Fruit fly (Drosophila melanogaster) whole organism, embryonic: ENCODE measurements around the gene SMSr.
A peak's percentile ranks its signal among the peaks of the same experiment; 100 is the strongest.

Experiments
- Atf-2 ChIP-seq: fragments of 200-800 bp; sonication (Bioruptor generic); optimal IDR thresholded peaks from 2 replicates; lab custom pipeline; 2016; ENCODE audit warnings: missing biosample characterization, missing genetic modification characterization
- CG10209 ChIP-seq: fragments of 200-800 bp; sonication (Bioruptor generic); optimal IDR thresholded peaks from 3 replicates; lab custom pipeline; 2017; ENCODE audit warnings: missing biosample characterization, mild to moderate bottlenecking, missing genetic modification characterization, missing genetic modification reagents
- CG1024 ChIP-seq: fragments of 200-800 bp; sonication (Bioruptor generic); IDR thresholded peaks from 2 replicates; pipeline ENCODE4 v1.3.6; 2022; ENCODE audit warnings: missing biosample characterization, missing genetic modification characterization
- CG14014 ChIP-seq: fragments of 200-800 bp; sonication (Bioruptor generic); IDR thresholded peaks from 2 replicates; pipeline ENCODE4 v1.3.6; 2022; ENCODE audit warnings: missing biosample characterization, missing genetic modification characterization
- CG14441 ChIP-seq: fragments of 200-800 bp; sonication (Bioruptor generic); IDR thresholded peaks from 2 replicates; pipeline ENCODE4 v1.3.6; 2022; ENCODE audit warnings: missing biosample characterization, missing genetic modification characterization
- CG14965 ChIP-seq: fragments of 200-800 bp; sonication (Bioruptor generic); optimal IDR thresholded peaks from 2 replicates; lab custom pipeline; 2016; ENCODE audit warnings: missing biosample characterization, missing genetic modification characterization, borderline replicate concordance
- CG1792 ChIP-seq: fragments of 200-800 bp; sonication (Bioruptor generic); optimal IDR thresholded peaks from 2 replicates; lab custom pipeline; 2016; ENCODE audit warnings: missing biosample characterization, missing genetic modification characterization
- CG18599 ChIP-seq: fragments of 200-800 bp; sonication (Bioruptor generic); optimal IDR thresholded peaks from 3 replicates; lab custom pipeline; 2017; ENCODE audit warnings: missing biosample characterization, missing genetic modification characterization, mild to moderate bottlenecking, moderate library complexity, missing genetic modification reagents
- CG2199 ChIP-seq: fragments of 200-800 bp; sonication (Bioruptor generic); IDR thresholded peaks from 3 replicates; pipeline ENCODE4 v1.3.6; 2022; ENCODE audit warnings: missing biosample characterization, missing genetic modification characterization
- CG4404 ChIP-seq: fragments of 200-800 bp; sonication (Bioruptor generic); IDR thresholded peaks from 2 replicates; pipeline ENCODE4 v1.3.6; 2022; ENCODE audit warnings: missing biosample characterization, missing genetic modification characterization
- CG6683 ChIP-seq: fragments of 200-800 bp; sonication (Bioruptor generic); optimal IDR thresholded peaks from 2 replicates; lab custom pipeline; 2017; ENCODE audit warnings: missing biosample characterization, mild to moderate bottlenecking, missing genetic modification characterization, missing genetic modification reagents
- CG7271 ChIP-seq: fragments of 200-800 bp; sonication (Bioruptor generic); optimal IDR thresholded peaks from 2 replicates; lab custom pipeline; 2018; ENCODE audit warnings: missing biosample characterization, mild to moderate bottlenecking, missing genetic modification characterization, moderate library complexity
- CG7357 ChIP-seq: fragments of 200-800 bp; sonication (Bioruptor generic); IDR thresholded peaks from 3 replicates; pipeline ENCODE4 v1.3.6; 2022; ENCODE audit warnings: missing biosample characterization, missing genetic modification characterization
- CG8359 ChIP-seq: fragments of 200-800 bp; sonication (Bioruptor generic); optimal IDR thresholded peaks from 2 replicates; lab custom pipeline; 2017; ENCODE audit warnings: missing biosample characterization, mild to moderate bottlenecking, missing genetic modification characterization, borderline replicate concordance
- CG8765 ChIP-seq: fragments of 200-800 bp; sonication (Bioruptor generic); IDR thresholded peaks from 2 replicates; pipeline ENCODE4 v1.3.6; 2022; ENCODE audit warnings: missing biosample characterization, missing genetic modification characterization
- CG9932 ChIP-seq: fragments of 200-800 bp; sonication (Bioruptor generic); IDR thresholded peaks from 2 replicates; pipeline ENCODE4 v1.3.6; 2022; ENCODE audit warnings: missing biosample characterization, missing genetic modification characterization
- CHES-1-like ChIP-seq: fragments of 200-800 bp; sonication (Bioruptor generic); optimal IDR thresholded peaks from 2 replicates; lab custom pipeline; 2016; ENCODE audit warnings: missing biosample characterization, missing genetic modification characterization
- Chrac-16 ChIP-seq: fragments of 200-800 bp; sonication (Bioruptor generic); optimal IDR thresholded peaks from 3 replicates; lab custom pipeline; 2016; ENCODE audit warnings: missing biosample characterization, missing genetic modification characterization
- Hsf ChIP-seq: fragments of 200-800 bp; sonication (Bioruptor generic); optimal IDR thresholded peaks from 3 replicates; lab custom pipeline; 2016; ENCODE audit warnings: missing biosample characterization, missing genetic modification characterization
- Kr ChIP-seq: fragments of 200-800 bp; sonication (Bioruptor generic); optimal IDR thresholded peaks from 2 replicates; lab custom pipeline; 2017; ENCODE audit warnings: missing biosample characterization, mild to moderate bottlenecking, missing genetic modification characterization
- NC2β ChIP-seq: fragments of 200-800 bp; sonication (Bioruptor generic); optimal IDR thresholded peaks from 2 replicates; lab custom pipeline; 2016; ENCODE audit warnings: missing biosample characterization, missing genetic modification characterization
- Nf-YA ChIP-seq: fragments of 200-800 bp; sonication (Bioruptor generic); IDR thresholded peaks from 2 replicates; pipeline ENCODE4 v1.3.6; 2022; ENCODE audit warnings: missing biosample characterization, missing genetic modification characterization
- PHDP ChIP-seq: fragments of 200-800 bp; sonication (Bioruptor generic); optimal IDR thresholded peaks from 3 replicates; lab custom pipeline; 2018; ENCODE audit warnings: missing biosample characterization, mild to moderate bottlenecking, missing genetic modification characterization, moderate library complexity
- Rx ChIP-seq: fragments of 200-800 bp; sonication (Bioruptor generic); IDR thresholded peaks from 2 replicates; pipeline ENCODE4 v1.3.6; 2022; ENCODE audit warnings: missing biosample characterization, missing genetic modification characterization
- Side ChIP-seq: fragments of 200-800 bp; sonication (Bioruptor generic); optimal IDR thresholded peaks from 2 replicates; lab custom pipeline; 2016; ENCODE audit warnings: missing biosample characterization, missing genetic modification characterization
- Sox102F ChIP-seq: fragments of 200-800 bp; sonication (Bioruptor generic); optimal IDR thresholded peaks from 2 replicates; lab custom pipeline; 2018; ENCODE audit warnings: missing biosample characterization, mild to moderate bottlenecking, missing genetic modification characterization, moderate library complexity
- aop ChIP-seq: fragments of 200-800 bp; sonication (Bioruptor generic); IDR thresholded peaks from 2 replicates; pipeline ENCODE4 v1.3.6; 2022; ENCODE audit warnings: missing biosample characterization, missing genetic modification characterization
- cato ChIP-seq: fragments of 200-800 bp; sonication (Bioruptor generic); optimal IDR thresholded peaks from 2 replicates; lab custom pipeline; 2016; ENCODE audit warnings: missing biosample characterization, missing genetic modification characterization, borderline replicate concordance
- crol ChIP-seq: fragments of 200-800 bp; sonication (Bioruptor generic); IDR thresholded peaks from 2 replicates; pipeline ENCODE4 v1.3.6; 2022; ENCODE audit warnings: missing biosample characterization, missing genetic modification characterization
- danr ChIP-seq: fragments of 200-800 bp; sonication (Bioruptor generic); IDR thresholded peaks from 2 replicates; pipeline ENCODE4 v1.3.6; 2022; ENCODE audit warnings: missing biosample characterization, missing genetic modification characterization
- dati ChIP-seq: fragments of 200-800 bp; sonication (Bioruptor generic); IDR thresholded peaks from 2 replicates; pipeline ENCODE4 v1.3.6; 2022; ENCODE audit warnings: missing biosample characterization, missing genetic modification characterization
- dmrt99B ChIP-seq: fragments of 200-800 bp; sonication (Bioruptor generic); optimal IDR thresholded peaks from 2 replicates; lab custom pipeline; 2018; ENCODE audit warnings: missing biosample characterization, mild to moderate bottlenecking, missing genetic modification characterization, moderate library complexity
- dysf ChIP-seq: fragments of 200-800 bp; sonication (Bioruptor generic); IDR thresholded peaks from 3 replicates; pipeline ENCODE4 v1.3.6; 2022; ENCODE audit warnings: missing biosample characterization, missing genetic modification characterization
- ems ChIP-seq: fragments of 200-800 bp; sonication (Bioruptor generic); optimal IDR thresholded peaks from 3 replicates; lab custom pipeline; 2016; ENCODE audit warnings: missing biosample characterization, missing genetic modification characterization
- gcm ChIP-seq: fragments of 200-800 bp; sonication (Bioruptor generic); optimal IDR thresholded peaks from 2 replicates; lab custom pipeline; 2019; ENCODE audit warnings: missing biosample characterization, mild to moderate bottlenecking, missing genetic modification characterization, moderate library complexity
- hbn ChIP-seq: fragments of 200-800 bp; sonication (Bioruptor generic); IDR thresholded peaks from 2 replicates; pipeline ENCODE4 v1.3.6; 2022; ENCODE audit warnings: missing biosample characterization, missing genetic modification characterization; ENCODE audit not compliant: partially characterized antibody
- hth ChIP-seq: fragments of >200 bp; optimal IDR thresholded peaks from 2 replicates; lab custom pipeline; 2017; ENCODE audit warnings: inconsistent platforms
- luna ChIP-seq: fragments of 200-800 bp; sonication (Bioruptor generic); optimal IDR thresholded peaks from 2 replicates; lab custom pipeline; 2016; ENCODE audit warnings: missing biosample characterization, missing genetic modification characterization
- mirr ChIP-seq: fragments of 200-800 bp; sonication (Bioruptor generic); optimal IDR thresholded peaks from 3 replicates; lab custom pipeline; 2018; ENCODE audit warnings: missing biosample characterization, mild to moderate bottlenecking, missing genetic modification characterization
- nerfin-2 ChIP-seq: fragments of 200-800 bp; sonication (Bioruptor generic); IDR thresholded peaks from 2 replicates; pipeline ENCODE4 v1.3.6; 2022; ENCODE audit warnings: missing biosample characterization, missing genetic modification characterization; ENCODE audit not compliant: partially characterized antibody
- onecut ChIP-seq: fragments of 200-800 bp; sonication (Bioruptor generic); IDR thresholded peaks from 2 replicates; pipeline ENCODE4 v1.3.6; 2022; ENCODE audit warnings: missing biosample characterization, missing genetic modification characterization
- pita ChIP-seq: fragments of 200-800 bp; sonication (Bioruptor generic); optimal IDR thresholded peaks from 2 replicates; lab custom pipeline; 2017; ENCODE audit warnings: missing biosample characterization, mild to moderate bottlenecking, missing genetic modification characterization
- prd ChIP-seq, 3 experiments: fragments of >200 bp in 2 of 3; fragments of 200-800 bp in 1 of 3; sonication (Bioruptor generic) in 1 of 3; optimal IDR thresholded peaks in 2 of 3; IDR thresholded peaks in 1 of 3; 2 replicates in 2 of 3; 3 replicates in 1 of 3; pipeline versions ENCODE4 v1.3.6 to Lab custom; 2017 to 2022; ENCODE audit warnings: missing biosample characterization in 1 of 3, missing genetic modification characterization in 1 of 3
- pros ChIP-seq: fragments of 200-800 bp; sonication (Bioruptor generic); optimal IDR thresholded peaks from 3 replicates; lab custom pipeline; 2019; ENCODE audit warnings: missing biosample characterization, mild to moderate bottlenecking, missing genetic modification characterization, moderate library complexity
- rib ChIP-seq: fragments of 200-800 bp; sonication (Bioruptor generic); IDR thresholded peaks from 2 replicates; pipeline ENCODE4 v1.3.6; 2022; ENCODE audit warnings: missing biosample characterization, missing genetic modification characterization
- sisA ChIP-seq: fragments of 200-800 bp; sonication (Bioruptor generic); IDR thresholded peaks from 2 replicates; pipeline ENCODE4 v1.3.6; 2022; ENCODE audit warnings: missing biosample characterization, missing genetic modification characterization
- sob ChIP-seq: fragments of 200-800 bp; sonication (Bioruptor generic); IDR thresholded peaks from 2 replicates; pipeline ENCODE4 v1.3.6; 2022; ENCODE audit warnings: missing biosample characterization, missing genetic modification characterization
- toy ChIP-seq: fragments of 200-800 bp; sonication (Bioruptor generic); IDR thresholded peaks from 2 replicates; pipeline ENCODE4 v1.3.6; 2022; ENCODE audit warnings: missing biosample characterization, missing genetic modification characterization
- tup ChIP-seq: fragments of 200-800 bp; sonication (Bioruptor generic); optimal IDR thresholded peaks from 2 replicates; lab custom pipeline; 2016; ENCODE audit warnings: missing biosample characterization, mild to moderate bottlenecking, missing genetic modification characterization, moderate library complexity

The SMSr gene

DNA sequence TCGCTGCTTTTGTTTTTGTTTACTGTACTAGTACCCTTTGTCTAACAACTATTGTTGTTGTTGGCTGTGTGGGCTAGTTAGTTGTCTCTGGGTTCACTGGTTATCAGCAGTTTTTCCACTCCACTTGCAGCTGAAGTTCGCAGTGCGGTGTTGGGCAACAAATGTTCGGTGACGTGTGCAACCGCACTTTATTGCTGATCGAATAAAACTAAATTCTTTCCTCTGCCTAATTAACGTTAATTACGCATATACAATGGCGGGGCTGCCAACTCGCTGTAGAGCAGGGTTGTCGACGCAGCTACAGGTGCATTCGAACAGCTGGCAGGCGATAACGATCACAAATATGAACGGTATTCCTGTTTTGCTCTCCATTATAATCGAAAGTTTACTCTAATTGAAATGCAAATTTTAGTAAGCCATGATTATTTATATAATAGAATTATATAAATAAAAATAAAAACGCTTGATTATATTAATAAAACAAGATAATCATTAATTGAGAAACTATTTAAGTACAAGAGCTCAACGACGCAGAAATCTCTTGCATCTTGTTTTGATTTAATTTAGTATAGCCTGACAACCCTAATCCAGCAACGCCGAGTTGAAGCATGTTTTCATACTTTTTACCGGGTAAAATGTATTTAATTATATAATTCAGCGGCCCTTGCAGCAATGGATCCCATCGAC lies 52.6 kb downstream of the SMSr start, which contains the start of the genes mrva, CG42307 and mus312 (continued):
- TF ChIP-seq danr (peak; percentile 70; the same call in 1 of the 2 replicates), CG8765 (GFP tag; lab: Robert Waterston, UW) (0 out of 2 replicates have a peak, but pooled peaks have one; percentile 54), NC2β (GFP tag; lab: Kevin White, UChicago) (no peak), pita (GFP tag; lab: Kevin White, UChicago) (no peak), Rx (peak; percentile 3; the same call in 1 of the 2 replicates), hth (no peak), Nf-YA (peak; percentile 46; the same call in 1 of the 2 replicates), CG18599 (GFP tag; lab: Kevin White, UChicago) (peak; percentile 93), CG14965 (GFP tag; lab: Kevin White, UChicago) (no peak), sisA (GFP tag; lab: Robert Waterston, UW) (peak; percentile 74), CG9932 (GFP tag; lab: Robert Waterston, UW) (peak; percentile 92), mirr (peak; percentile 65), nerfin-2 (GFP tag; lab: Robert Waterston, UW) (no peak), dysf (GFP tag; lab: Robert Waterston, UW) (peak; percentile 87), Chrac-16 (GFP tag; lab: Kevin White, UChicago) (peak; percentile 78), Atf-2 (GFP tag; lab: Kevin White, UChicago) (peak; percentile 26), ems (peak; percentile 33), gcm (GFP tag; lab: Kevin White, UChicago) (peak; percentile 93), CG10209 (GFP tag; lab: Kevin White, UChicago) (peak; percentile 89), CG14441 (GFP tag; lab: Robert Waterston, UW) (peak; percentile 69), dati (GFP tag; lab: Robert Waterston, UW) (no peak), Side (GFP tag; lab: Kevin White, UChicago) (peak; percentile 30), crol (GFP tag; lab: Robert Waterston, UW) (no peak), CG8359 (peak; percentile 62), onecut (peak; percentile 48), CHES-1-like (peak; percentile 29), toy (peak; percentile 59; the same call in 1 of the 2 replicates), CG1792 (peak; percentile 28), Hsf (GFP tag; lab: Kevin White, UChicago) (peak; percentile 60), tup (GFP tag; lab: Kevin White, UChicago) (peak; percentile 42), sob (peak; percentile 82), hbn (GFP tag; lab: Robert Waterston, UW) (no peak; the same call in 1 of the 2 replicates), CG7357 (GFP tag; lab: Robert Waterston, UW) (peak; percentile 79), pros (peak; percentile 33), CG7271 (tag; lab: Kevin White, UChicago) (peak; percentile 41), CG6683 (GFP tag; lab: Kevin White, UChicago) (peak; percentile 78), cato (GFP tag; lab: Kevin White, UChicago) (peak; percentile 59), CG2199 (GFP tag; lab: Robert Waterston, UW) (no peak), dmrt99B (tag; lab: Kevin White, UChicago) (no peak), rib (GFP tag; lab: Robert Waterston, UW) (peak; percentile 46), CG14014 (GFP tag; lab: Robert Waterston, UW) (peak; percentile 89), aop (GFP tag; lab: Robert Waterston, UW) (no peak), Kr (GFP tag; lab: Kevin White, UChicago) (no peak), luna (no peak), CG4404 (peak; percentile 82), prd (optimal IDR thresholded peaks at IDR 0.05; lab: Kevin White, UChicago) (no peak), prd (GFP tag; IDR thresholded peaks at IDR 0.05; lab: Robert Waterston, UW) (peak; percentile 82), PHDP (tag; lab: Kevin White, UChicago) (peak; percentile 94), CG1024 (GFP tag; lab: Robert Waterston, UW) (no peak), Sox102F (GFP tag; lab: Kevin White, UChicago) (no peak)
